Fruit fly (Drosophila melanogaster): ENCODE results near the gene CG3168.

Gene CG3168

DNA sequence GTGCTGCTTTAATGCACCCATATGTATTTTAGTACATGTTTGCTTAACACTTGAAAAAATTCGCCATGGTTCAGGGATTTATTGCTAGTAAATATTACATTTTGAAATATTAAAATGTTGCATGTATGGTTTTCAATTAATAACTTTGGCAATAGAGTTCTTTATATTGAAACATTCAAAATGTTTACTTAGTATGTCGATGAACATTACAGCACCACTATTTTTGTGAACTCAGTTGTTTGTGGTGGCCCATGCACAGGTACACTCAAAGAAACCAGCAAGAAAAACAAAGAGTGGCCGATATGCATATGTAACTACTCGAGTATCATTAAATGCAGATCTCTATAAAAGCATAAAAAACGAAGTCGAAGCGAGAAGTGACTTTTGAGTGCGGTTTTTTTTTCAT is 37.8 kb downstream of the CG3168 start (continued):
- TF ChIP-seq Xrp1 (GFP tag; IDR thresholded peaks at IDR 0.05) (peak; percentile 82), CkIIα-i1 (GFP tag; IDR thresholded peaks at IDR 0.05) (no peak), CG16779 (GFP tag; IDR thresholded peaks at IDR 0.05) (no peak), dmrt99B (tag; optimal IDR thresholded peaks at IDR 0.05) (peak; percentile 89), CG6854 (GFP tag; optimal IDR thresholded peaks at IDR 0.05) (no peak), Nf-YA (GFP tag; IDR thresholded peaks at IDR 0.05) (peak; percentile 47; the same call in 1 of the 2 replicates), maf-S (GFP tag; optimal IDR thresholded peaks at IDR 0.05) (peak; percentile 7), ap (GFP tag; IDR thresholded peaks at IDR 0.05) (0 out of 2 replicates have a peak, but pooled peaks have one; percentile 25), CG11093 (GFP tag; IDR thresholded peaks at IDR 0.05) (peak; percentile 60; the same call in 1 of the 3 replicates), CG11695 (GFP tag; IDR thresholded peaks at IDR 0.05) (peak; percentile 77), Tbp (GFP tag; optimal IDR thresholded peaks at IDR 0.05) (no peak), tap (tag; optimal IDR thresholded peaks at IDR 0.05) (peak; percentile 69), CG10274 (GFP tag; optimal IDR thresholded peaks at IDR 0.05) (no peak), C15 (GFP tag; IDR thresholded peaks at IDR 0.05) (no peak), inv (GFP tag; IDR thresholded peaks at IDR 0.05; ENCODE audit: partially characterized antibody) (no peak), gsb (GFP tag; IDR thresholded peaks at IDR 0.05) (no peak), HLHmδ (GFP tag; optimal IDR thresholded peaks at IDR 0.05) (no peak), CG18764 (GFP tag; optimal IDR thresholded peaks at IDR 0.05) (peak; percentile 23), ara (GFP tag; IDR thresholded peaks at IDR 0.05) (peak; percentile 56; the same call in 1 of the 2 replicates), btn (GFP tag; optimal IDR thresholded peaks at IDR 0.05) (peak; percentile 22), esg (GFP tag; conservative IDR thresholded peaks at IDR 0.05) (peak; percentile 73), CG2678 (tag; optimal IDR thresholded peaks at IDR 0.05) (peak; percentile 76), Dip3 (GFP tag; optimal IDR thresholded peaks at IDR 0.05) (no peak), CG9437 (GFP tag; optimal IDR thresholded peaks at IDR 0.05) (peak; percentile 69), gro (GFP tag; optimal IDR thresholded peaks at IDR 0.05) (no peak), CG33213 (GFP tag; optimal IDR thresholded peaks at IDR 0.05) (no peak), bbx (GFP tag; IDR thresholded peaks at IDR 0.05; ENCODE audit: partially characterized antibody) (no peak), CG16813 (GFP tag; IDR thresholded peaks at IDR 0.05; ENCODE audit: partially characterized antibody) (no peak), CG10209 (GFP tag; optimal IDR thresholded peaks at IDR 0.05) (peak; percentile 62), CG32532 (GFP tag; IDR thresholded peaks at IDR 0.05) (peak; percentile 39; the same call in 1 of the 2 replicates), CG11696 (GFP tag; IDR thresholded peaks at IDR 0.05) (peak; percentile 86), Lpt (GFP tag; optimal IDR thresholded peaks at IDR 0.05) (no peak), CG3995 (GFP tag; optimal IDR thresholded peaks at IDR 0.05) (no peak), CG3163 (GFP tag; optimal IDR thresholded peaks at IDR 0.05) (no peak), CG18599 (GFP tag; optimal IDR thresholded peaks at IDR 0.05) (peak; percentile 46), CG14014 (GFP tag; IDR thresholded peaks at IDR 0.05) (peak; percentile 31; the same call in 1 of the 2 replicates), row (GFP tag; IDR thresholded peaks at IDR 0.05) (peak; percentile 74), CG10366 (GFP tag; IDR thresholded peaks at IDR 0.05) (peak; percentile 65), CG18011 (GFP tag; optimal IDR thresholded peaks at IDR 0.05) (no peak), CG17612 (GFP tag; IDR thresholded peaks at IDR 0.05) (no peak), sim (GFP tag; IDR thresholded peaks at IDR 0.05) (peak; percentile 10; the same call in 1 of the 2 replicates), Hsf (GFP tag; optimal IDR thresholded peaks at IDR 0.05) (peak; percentile 54), Ssrp (tag; optimal IDR thresholded peaks at IDR 0.05) (peak; percentile 72), tna (GFP tag; IDR thresholded peaks at IDR 0.05; ENCODE audit: partially characterized antibody) (no peak), CG17359 (tag; optimal IDR thresholded peaks at IDR 0.05) (peak; percentile 81), TFAM (GFP tag; optimal IDR thresholded peaks at IDR 0.05) (peak; percentile 41), CG11085 (GFP tag; IDR thresholded peaks at IDR 0.05) (no peak), crp (GFP tag; optimal IDR thresholded peaks at IDR 0.05) (peak in 1 of 2 experiments; percentile 19), zen2 (GFP tag; IDR thresholded peaks at IDR 0.05; ENCODE audit: partially characterized antibody) (no peak), CG10543 (GFP tag; optimal IDR thresholded peaks at IDR 0.05) (no peak), HLH4C (GFP tag; IDR thresholded peaks at IDR 0.05; ENCODE audit: partially characterized antibody) (no peak)

All from whole organism, embryonic.